Fruit fly (Drosophila melanogaster): Measurements from ENCODE around the gene Elo68beta.

Elo68beta gene

dm6 chr3L:11061200-11061599 lies 40.3 kb downstream of the Elo68beta start, which contains the start of the genes CG6321 and Blos2 (continued):
- TF ChIP-seq kah (GFP tag; optimal IDR thresholded peaks at IDR 0.05) (peak; percentile 33), CG17612 (GFP tag; IDR thresholded peaks at IDR 0.05) (0 out of 2 replicates have a peak, but pooled peaks have one; percentile 34), Adf1 (GFP tag; IDR thresholded peaks at IDR 0.05) (0 out of 2 replicates have a peak, but pooled peaks have one; percentile 22), unc-4 (GFP tag; IDR thresholded peaks at IDR 0.05; ENCODE audit: partially characterized antibody) (no peak), sens-2 (GFP tag; IDR thresholded peaks at IDR 0.05) (no peak), CG7357 (GFP tag; IDR thresholded peaks at IDR 0.05) (peak; percentile 45; the same call in 1 of the 3 replicates), stc (GFP tag; IDR thresholded peaks at IDR 0.05) (peak; percentile 79), CG17802 (tag; optimal IDR thresholded peaks at IDR 0.05) (no peak), salm (tag; optimal IDR thresholded peaks at IDR 0.05) (peak; percentile 77), CG14860 (GFP tag; IDR thresholded peaks at IDR 0.05; ENCODE audit: partially characterized antibody) (no peak), otp (GFP tag; IDR thresholded peaks at IDR 0.05) (no peak), Fer2 (tag; optimal IDR thresholded peaks at IDR 0.05) (peak; percentile 50), Vsx1 (GFP tag; optimal IDR thresholded peaks at IDR 0.05) (peak; percentile 34), lov (optimal IDR thresholded peaks at IDR 0.05) (no peak), lov (GFP tag; IDR thresholded peaks at IDR 0.05) (0 out of 3 replicates have a peak, but pooled peaks have one; percentile 37), eyg (GFP tag; optimal IDR thresholded peaks at IDR 0.05) (no peak), CG12299 (tag; optimal IDR thresholded peaks at IDR 0.05) (peak; percentile 76), Asciz (GFP tag; optimal IDR thresholded peaks at IDR 0.05) (peak; percentile 59), en (GFP tag; optimal IDR thresholded peaks at IDR 0.05) (peak; percentile 27), CG10366 (GFP tag; IDR thresholded peaks at IDR 0.05) (peak; percentile 46), CG10147 (GFP tag; optimal IDR thresholded peaks at IDR 0.05) (peak; percentile 83), zen2 (GFP tag; IDR thresholded peaks at IDR 0.05; ENCODE audit: partially characterized antibody) (no peak), gro (GFP tag; optimal IDR thresholded peaks at IDR 0.05) (peak; percentile 5), gcm2 (GFP tag; optimal IDR thresholded peaks at IDR 0.05) (peak; percentile 24), eve (GFP tag; optimal IDR thresholded peaks at IDR 0.05) (peak in 1 of 2 experiments; percentile 83), tin (GFP tag; optimal IDR thresholded peaks at IDR 0.05) (peak; percentile 61), CG12942 (GFP tag; optimal IDR thresholded peaks at IDR 0.05) (no peak), Antp (GFP tag; optimal IDR thresholded peaks at IDR 0.05) (peak; percentile 15), CG7839 (tag; optimal IDR thresholded peaks at IDR 0.05) (peak; percentile 94), corto (GFP tag; optimal IDR thresholded peaks at IDR 0.05) (no peak), CG13287 (GFP tag; IDR thresholded peaks at IDR 0.05; ENCODE audit: partially characterized antibody) (0 out of 2 replicates have a peak, but pooled peaks have one; percentile 14), CG15514 (GFP tag; optimal IDR thresholded peaks at IDR 0.05) (peak; percentile 53), trh (GFP tag; optimal IDR thresholded peaks at IDR 0.05) (no peak), HLH3B (GFP tag; IDR thresholded peaks at IDR 0.05) (peak; percentile 68), CG34376 (GFP tag; optimal IDR thresholded peaks at IDR 0.05) (peak; percentile 17), gt (GFP tag; IDR thresholded peaks at IDR 0.05) (no peak), CG11504 (tag; optimal IDR thresholded peaks at IDR 0.05) (peak; percentile 86), CG8089 (GFP tag; optimal IDR thresholded peaks at IDR 0.05) (no peak), pfk (GFP tag; optimal IDR thresholded peaks at IDR 0.05) (no peak), CG14965 (GFP tag; optimal IDR thresholded peaks at IDR 0.05; ENCODE audit: borderline replicate concordance) (no peak), oc (tag; optimal IDR thresholded peaks at IDR 0.05) (peak; percentile 43), CG15696 (tag; optimal IDR thresholded peaks at IDR 0.05) (peak; percentile 76), CG6272 (GFP tag; IDR thresholded peaks at IDR 0.05) (no peak), CG9932 (GFP tag; IDR thresholded peaks at IDR 0.05) (peak; percentile 50), sd (tag; optimal IDR thresholded peaks at IDR 0.05) (peak; percentile 67), sim (GFP tag; IDR thresholded peaks at IDR 0.05) (no peak), fd64A (GFP tag; optimal IDR thresholded peaks at IDR 0.05) (peak; percentile 13), Pdp1 (GFP tag; optimal IDR thresholded peaks at IDR 0.05) (peak; percentile 30 to 65), CG4282 (GFP tag; optimal IDR thresholded peaks at IDR 0.05) (no peak), CG3407 (GFP tag; optimal IDR thresholded peaks at IDR 0.05) (peak; percentile 24)
